Worm (Caenorhabditis elegans) whole organism, young adult: ENCODE results near the gene W03B1.9.
"Not testable (repeated sequence)": the region's sequence is repeated elsewhere in the genome, so short reads cannot be mapped to it uniquely, and the experiment has no call there.

Source experiments
- B0019.2 ChIP-seq: fragments of 200-800 bp; sonication (Bioruptor generic); conservative IDR thresholded peaks from 2 replicates; pipeline ENCODE4 v1.3.6; 2022; ENCODE audit warnings: missing genetic modification reagents, missing genetic modification characterization, missing compliant biosample characterization
- D2030.7 ChIP-seq: fragments of 200-800 bp; sonication (Bioruptor generic); IDR thresholded peaks from 2 replicates; pipeline ENCODE4 v1.3.6; 2022; ENCODE audit warnings: missing genetic modification reagents, missing genetic modification characterization, missing compliant biosample characterization
- F22D6.2 ChIP-seq: sonication (generic microtip); optimal IDR thresholded peaks from 2 replicates; lab custom pipeline; 2016; ENCODE audit warnings: mild to moderate bottlenecking, missing genetic modification characterization, missing compliant biosample characterization
- F23B12.7 ChIP-seq: sonication (generic microtip); optimal IDR thresholded peaks from 2 replicates; lab custom pipeline; 2017; ENCODE audit warnings: missing genetic modification characterization, mild to moderate bottlenecking, missing compliant biosample characterization, antibody characterized with exemption, moderate library complexity; ENCODE audit not compliant: insufficient read depth
- F33H1.4 ChIP-seq: fragments of 200-800 bp; sonication (Bioruptor generic); IDR thresholded peaks from 2 replicates; pipeline ENCODE4 v1.3.6; 2022; ENCODE audit warnings: missing genetic modification reagents, missing genetic modification characterization, missing compliant biosample characterization
- F49E8.2 ChIP-seq: sonication (generic microtip); optimal IDR thresholded peaks from 3 replicates; lab custom pipeline; 2017; ENCODE audit warnings: missing genetic modification characterization, mild to moderate bottlenecking, missing compliant biosample characterization, antibody characterized with exemption, moderate library complexity; ENCODE audit not compliant: insufficient read depth
- Y56A3A.18 ChIP-seq: fragments of 200-800 bp; sonication (Bioruptor generic); IDR thresholded peaks from 2 replicates; pipeline ENCODE4 v1.3.6; 2022; ENCODE audit warnings: missing genetic modification reagents, missing genetic modification characterization, missing compliant biosample characterization
- Y79H2A.3 ChIP-seq: fragments of 200-800 bp; sonication (Bioruptor generic); conservative IDR thresholded peaks from 2 replicates; pipeline ENCODE4 v1.3.6; 2022; ENCODE audit warnings: missing genetic modification reagents, missing genetic modification characterization, missing compliant biosample characterization
- akir-1 ChIP-seq: fragments of 200-800 bp; sonication (Bioruptor generic); optimal IDR thresholded peaks from 2 replicates; lab custom pipeline; 2018; ENCODE audit warnings: mild to moderate bottlenecking, missing genetic modification characterization, moderate library complexity, missing compliant biosample characterization
- ama-1 ChIP-seq, 3 experiments: fragments of 150-350 bp in 1 of 3; sonication (generic microtip) in 2 of 3; optimal IDR thresholded peaks; 2 replicates each; lab custom pipeline; 2014 to 2018; ENCODE audit warnings: missing biosample characterization in 2 of 3, missing genetic modification characterization in 2 of 3, missing genetic modification reagents in 2 of 3
- aptf-3 ChIP-seq: fragments of 200-800 bp; sonication (Bioruptor generic); IDR thresholded peaks from 2 replicates; pipeline ENCODE4 v1.3.6; 2022; ENCODE audit warnings: missing genetic modification characterization, missing compliant biosample characterization
- atf-7 ChIP-seq: sonication (generic microtip); optimal IDR thresholded peaks from 2 replicates; lab custom pipeline; 2017; ENCODE audit warnings: mild to moderate bottlenecking, missing genetic modification characterization, missing compliant biosample characterization
- attf-6 ChIP-seq: fragments of 200-800 bp; sonication (Bioruptor generic); IDR thresholded peaks from 2 replicates; pipeline ENCODE4 v1.3.6; 2022; ENCODE audit warnings: missing genetic modification reagents, missing genetic modification characterization, missing compliant biosample characterization
- ceh-100 ChIP-seq: fragments of 200-800 bp; sonication (Bioruptor generic); IDR thresholded peaks from 2 replicates; pipeline ENCODE4 v1.3.6; 2022; ENCODE audit warnings: missing genetic modification reagents, missing genetic modification characterization, missing compliant biosample characterization
- ceh-27 ChIP-seq: fragments of 200-800 bp; sonication (Bioruptor generic); optimal IDR thresholded peaks from 2 replicates; lab custom pipeline; 2018; ENCODE audit warnings: mild to moderate bottlenecking, missing genetic modification characterization, moderate library complexity, missing compliant biosample characterization
- ceh-58 ChIP-seq: fragments of 200-800 bp; sonication (Bioruptor generic); IDR thresholded peaks from 2 replicates; pipeline ENCODE4 v1.3.6; 2022; ENCODE audit warnings: missing genetic modification characterization, missing compliant biosample characterization
- ceh-79 ChIP-seq: sonication (generic microtip); optimal IDR thresholded peaks from 2 replicates; lab custom pipeline; 2017; ENCODE audit warnings: mild to moderate bottlenecking, missing genetic modification characterization, missing compliant biosample characterization
- ceh-91 ChIP-seq: fragments of 200-800 bp; sonication (Bioruptor generic); IDR thresholded peaks from 2 replicates; pipeline ENCODE4 v1.3.6; 2022; ENCODE audit warnings: missing genetic modification reagents, missing genetic modification characterization, missing compliant biosample characterization
- efl-1 ChIP-seq: fragments of 150-350 bp; optimal IDR thresholded peaks from 2 replicates; lab custom pipeline; 2014; ENCODE audit warnings: missing biosample characterization, missing genetic modification reagents, missing genetic modification characterization
- egrh-3 ChIP-seq: fragments of 200-800 bp; sonication (Bioruptor generic); IDR thresholded peaks from 2 replicates; pipeline ENCODE4 v1.3.6; 2022; ENCODE audit warnings: missing genetic modification reagents, missing genetic modification characterization, missing compliant biosample characterization
- hrde-1 ChIP-seq: sonication (generic microtip); optimal IDR thresholded peaks from 2 replicates; lab custom pipeline; 2016; ENCODE audit warnings: missing genetic modification characterization, mild to moderate bottlenecking, missing compliant biosample characterization, moderate library complexity, missing genotype, missing genetic modification reagents, borderline replicate concordance
- hsf-1 ChIP-seq: fragments of 200-800 bp; sonication (Bioruptor generic); IDR thresholded peaks from 2 replicates; pipeline ENCODE4 v1.3.6; 2022; ENCODE audit warnings: missing genetic modification reagents, missing genetic modification characterization, missing compliant biosample characterization
- lin-26 ChIP-seq: fragments of 200-800 bp; sonication (Bioruptor generic); IDR thresholded peaks from 2 replicates; pipeline ENCODE4 v1.3.6; 2022; ENCODE audit warnings: missing genetic modification reagents, missing genetic modification characterization, missing compliant biosample characterization
- lin-40 ChIP-seq: sonication (generic microtip); optimal IDR thresholded peaks from 2 replicates; lab custom pipeline; 2016; ENCODE audit warnings: missing genetic modification characterization, mild to moderate bottlenecking, missing compliant biosample characterization, missing genotype, missing genetic modification reagents
- lin-54 ChIP-seq: fragments of 200-800 bp; sonication (Bioruptor generic); optimal IDR thresholded peaks from 2 replicates; lab custom pipeline; 2018; ENCODE audit warnings: mild to moderate bottlenecking, missing genetic modification characterization, missing compliant biosample characterization
- lir-1 ChIP-seq: fragments of 200-800 bp; sonication (Bioruptor generic); conservative IDR thresholded peaks from 2 replicates; pipeline ENCODE4 v1.3.6; 2022; ENCODE audit warnings: missing genetic modification reagents, missing genetic modification characterization, missing compliant biosample characterization
- lsl-1 ChIP-seq: fragments of 200-800 bp; sonication (Bioruptor generic); optimal IDR thresholded peaks from 2 replicates; lab custom pipeline; 2018; ENCODE audit warnings: mild to moderate bottlenecking, missing genetic modification characterization, moderate library complexity, missing compliant biosample characterization
- lsy-27 ChIP-seq: sonication (generic microtip); optimal IDR thresholded peaks from 2 replicates; lab custom pipeline; 2017; ENCODE audit warnings: missing genetic modification characterization, mild to moderate bottlenecking, missing compliant biosample characterization, antibody characterized with exemption, missing genotype, borderline replicate concordance; ENCODE audit not compliant: insufficient read depth
- madf-6 ChIP-seq: fragments of 200-800 bp; sonication (Bioruptor generic); IDR thresholded peaks from 2 replicates; pipeline ENCODE4 v1.3.6; 2022; ENCODE audit warnings: missing genetic modification reagents, missing genetic modification characterization, missing compliant biosample characterization
- mes-4 ChIP-seq: sonication (generic microtip); optimal IDR thresholded peaks from 2 replicates; lab custom pipeline; 2016; ENCODE audit warnings: missing genotype, missing genetic modification characterization, missing compliant biosample characterization
- nfyb-1 ChIP-seq: fragments of 200-800 bp; sonication (Bioruptor generic); IDR thresholded peaks from 2 replicates; pipeline ENCODE4 v1.3.6; 2022; ENCODE audit warnings: missing genetic modification reagents, missing genetic modification characterization, missing compliant biosample characterization
- nhr-27 ChIP-seq: fragments of 200-800 bp; sonication (Bioruptor generic); optimal IDR thresholded peaks from 2 replicates; lab custom pipeline; 2018; ENCODE audit warnings: mild to moderate bottlenecking, missing genetic modification characterization, moderate library complexity, missing compliant biosample characterization
- nhr-80 ChIP-seq: sonication (generic microtip); optimal IDR thresholded peaks from 2 replicates; lab custom pipeline; 2016; ENCODE audit warnings: missing genetic modification characterization, missing compliant biosample characterization
- pbrm-1 ChIP-seq: fragments of 200-800 bp; sonication (Bioruptor generic); IDR thresholded peaks from 2 replicates; pipeline ENCODE4 v1.3.6; 2022; ENCODE audit warnings: missing genetic modification reagents, missing genetic modification characterization, missing compliant biosample characterization
- rcor-1 ChIP-seq: fragments of 200-800 bp; sonication (Bioruptor generic); IDR thresholded peaks from 2 replicates; pipeline ENCODE4 v1.3.6; 2022; ENCODE audit warnings: missing genetic modification reagents, missing genetic modification characterization, missing compliant biosample characterization
- repo-1 ChIP-seq: sonication (generic microtip); optimal IDR thresholded peaks from 2 replicates; lab custom pipeline; 2017; ENCODE audit warnings: mild to moderate bottlenecking, missing genetic modification characterization, missing compliant biosample characterization
- sea-2 ChIP-seq: fragments of 200-800 bp; sonication (Bioruptor generic); IDR thresholded peaks from 2 replicates; pipeline ENCODE4 v1.3.6; 2022; ENCODE audit warnings: missing genetic modification characterization, missing compliant biosample characterization
- snpc-4 ChIP-seq, 5 experiments: fragments of 150-350 bp in 1 of 5; sonication (generic microtip) in 4 of 5; optimal IDR thresholded peaks; 2 replicates each; lab custom pipeline; 2014 to 2018; ENCODE audit warnings: missing genetic modification characterization in 5 of 5, missing biosample characterization in 3 of 5, antibody characterized with exemption in 2 of 5, mild to moderate bottlenecking in 2 of 5, missing compliant biosample characterization in 2 of 5, missing genotype in 2 of 5, moderate library complexity in 2 of 5, missing genetic modification reagents in 1 of 5
- somi-1 ChIP-seq: fragments of 200-800 bp; sonication (Bioruptor generic); optimal IDR thresholded peaks from 2 replicates; lab custom pipeline; 2018; ENCODE audit warnings: mild to moderate bottlenecking, missing genetic modification characterization, missing compliant biosample characterization
- sptf-2 ChIP-seq: fragments of 200-800 bp; sonication (Bioruptor generic); optimal IDR thresholded peaks from 2 replicates; lab custom pipeline; 2018; ENCODE audit warnings: mild to moderate bottlenecking, missing genetic modification characterization, missing compliant biosample characterization
- tbp1 ChIP-seq: fragments of 200-800 bp; sonication (Bioruptor generic); optimal IDR thresholded peaks from 2 replicates; lab custom pipeline; 2018; ENCODE audit warnings: mild to moderate bottlenecking, missing genetic modification characterization, missing compliant biosample characterization
- tlf-1 ChIP-seq: fragments of 200-800 bp; sonication (Bioruptor generic); optimal IDR thresholded peaks from 2 replicates; lab custom pipeline; 2018; ENCODE audit warnings: mild to moderate bottlenecking, missing genetic modification characterization, missing compliant biosample characterization
- xnd-1 ChIP-seq: sonication (generic microtip); optimal IDR thresholded peaks from 2 replicates; lab custom pipeline; 2016; ENCODE audit warnings: missing genotype, missing genetic modification reagents, missing genetic modification characterization, missing compliant biosample characterization
- ztf-22 ChIP-seq: fragments of 200-800 bp; sonication (Bioruptor generic); optimal IDR thresholded peaks from 2 replicates; lab custom pipeline; 2018; ENCODE audit warnings: mild to moderate bottlenecking, missing genetic modification characterization, moderate library complexity, missing compliant biosample characterization

Gene W03B1.9

ce11 chrIV:4348146-4348545 lies 8.6 kb downstream of the W03B1.9 start, which contains the start of gene W03B1.5:
Gene W03B1.5 (plus strand): TSS chrIV:4348446.
- not testable (repeated sequence) for TF ChIP-seq ceh-27 (GFP tag; lab: Kevin White, UChicago); ztf-22 (GFP tag; lab: Kevin White, UChicago); rcor-1

ce11 chrIV:4347578-4348003 lies 9.2 kb downstream of the W03B1.9 start:
- no peak for TF ChIP-seq nhr-80
- no peak for TF ChIP-seq lin-40
- TF ChIP-seq efl-1 (GFP tag; lab: Kevin White, UChicago), result peak; percentile 29
- TF ChIP-seq repo-1 (tag; lab: Kevin White, UChicago), result peak; percentile 69
- TF ChIP-seq tbp1 (GFP tag; lab: Kevin White, UChicago), result peak; percentile 70
- TF ChIP-seq B0019.2 (GFP tag; lab: Robert Waterston, UW), result no peak
- peak; percentile 46 for TF ChIP-seq xnd-1 (tag; lab: Kevin White, UChicago)
- peak; percentile 47 for TF ChIP-seq hrde-1 (tag; lab: Kevin White, UChicago)
- peak; percentile 50 for TF ChIP-seq ama-1 (optimal IDR thresholded peaks at IDR 0.05; lab: Kevin White, UChicago)
- no peak for TF ChIP-seq ama-1 (GFP tag; optimal IDR thresholded peaks at IDR 0.05; lab: Kevin White, UChicago)
- peak; percentile 73; the same call in 1 of the 2 replicates for TF ChIP-seq ceh-100 (GFP tag; lab: Robert Waterston, UW)
- peak; percentile 81 for TF ChIP-seq F23B12.7 (tag; lab: Kevin White, UChicago)
- no peak for TF ChIP-seq lir-1 (GFP tag; lab: Robert Waterston, UW)
- no peak for TF ChIP-seq akir-1 (GFP tag; lab: Kevin White, UChicago)
- TF ChIP-seq ceh-79, result no peak
- peak; percentile 44 for TF ChIP-seq tlf-1 (GFP tag; lab: Kevin White, UChicago)
- peak; percentile 85 for TF ChIP-seq madf-6
- no peak for TF ChIP-seq egrh-3
- peak; percentile 25 for TF ChIP-seq lsy-27 (tag; lab: Kevin White, UChicago)
- TF ChIP-seq atf-7 (tag; lab: Kevin White, UChicago), result no peak
- TF ChIP-seq Y79H2A.3, result peak; percentile 48; the same call in 1 of the 2 replicates
- TF ChIP-seq ceh-58, result 0 out of 2 replicates have a peak, but pooled peaks have one; percentile 52
- peak; percentile 95 for TF ChIP-seq attf-6
- peak; percentile 51 for TF ChIP-seq lin-54 (GFP tag; lab: Kevin White, UChicago)
- 0 out of 2 replicates have a peak, but pooled peaks have one; percentile 55 for TF ChIP-seq aptf-3 (GFP tag; lab: Robert Waterston, UW)
- peak; percentile 92 for TF ChIP-seq F49E8.2
- TF ChIP-seq ceh-91 (GFP tag; lab: Robert Waterston, UW), result peak; percentile 81
- TF ChIP-seq Y56A3A.18, result no peak
- peak; percentile 17 for TF ChIP-seq ceh-27 (GFP tag; lab: Kevin White, UChicago)
- peak; percentile 85 for TF ChIP-seq snpc-4 (GFP tag; optimal IDR thresholded peaks at IDR 0.05; lab: Kevin White, UChicago)
- peak; percentile 83 to 96 (median 92) for TF ChIP-seq snpc-4 (tag; optimal IDR thresholded peaks at IDR 0.05; lab: Kevin White, UChicago)
- peak; percentile 64; the same call in 1 of the 2 replicates for TF ChIP-seq hsf-1 (GFP tag; lab: Robert Waterston, UW)
- peak; percentile 74 for TF ChIP-seq lsl-1 (GFP tag; lab: Kevin White, UChicago)
- peak; percentile 96 for TF ChIP-seq D2030.7 (GFP tag; lab: Robert Waterston, UW)
- no peak for TF ChIP-seq somi-1 (GFP tag; lab: Kevin White, UChicago)
- TF ChIP-seq F22D6.2, result no peak
- peak; percentile 88 for TF ChIP-seq pbrm-1 (GFP tag; lab: Robert Waterston, UW)
- TF ChIP-seq lin-26 (GFP tag; lab: Robert Waterston, UW), result peak; percentile 78; the same call in 1 of the 2 replicates
- peak; percentile 63; the same call in 1 of the 2 replicates for TF ChIP-seq nfyb-1 (GFP tag; lab: Robert Waterston, UW)
- TF ChIP-seq nhr-27, result no peak
- peak; percentile 53 for TF ChIP-seq F33H1.4 (GFP tag; lab: Robert Waterston, UW)
- peak; percentile 52 for TF ChIP-seq sptf-2 (GFP tag; lab: Kevin White, UChicago)
- no peak for TF ChIP-seq sea-2
- peak; percentile 9 for TF ChIP-seq mes-4
